Fruit fly (Drosophila melanogaster) whole organism, embryonic: ENCODE measurements around the gene CG44040.

ENCODE experiments used
- ATbp ChIP-seq: fragments of 200-800 bp; sonication (Bioruptor generic); optimal IDR thresholded peaks from 2 replicates; lab custom pipeline; 2017; ENCODE audit warnings: missing biosample characterization, mild to moderate bottlenecking, missing genetic modification characterization, missing genetic modification reagents
- Asciz ChIP-seq: fragments of 200-800 bp; sonication (Bioruptor generic); optimal IDR thresholded peaks from 2 replicates; lab custom pipeline; 2017; ENCODE audit warnings: missing biosample characterization, mild to moderate bottlenecking, missing genetic modification characterization, missing genetic modification reagents
- Atf-2 ChIP-seq: fragments of 200-800 bp; sonication (Bioruptor generic); optimal IDR thresholded peaks from 2 replicates; lab custom pipeline; 2016; ENCODE audit warnings: missing biosample characterization, missing genetic modification characterization
- CG10543 ChIP-seq: fragments of 200-800 bp; sonication (Bioruptor generic); optimal IDR thresholded peaks from 3 replicates; lab custom pipeline; 2017; ENCODE audit warnings: missing biosample characterization, mild to moderate bottlenecking, missing genetic modification characterization, moderate library complexity
- CG11093 ChIP-seq: fragments of 200-800 bp; sonication (Bioruptor generic); IDR thresholded peaks from 3 replicates; pipeline ENCODE4 v1.3.6; 2022; ENCODE audit warnings: missing biosample characterization, missing genetic modification characterization
- CG12219 ChIP-seq: fragments of 200-800 bp; sonication (Bioruptor generic); optimal IDR thresholded peaks from 3 replicates; lab custom pipeline; 2018; ENCODE audit warnings: missing biosample characterization, mild to moderate bottlenecking, missing genetic modification characterization
- CG12659 ChIP-seq: fragments of 200-800 bp; sonication (Bioruptor generic); optimal IDR thresholded peaks from 3 replicates; lab custom pipeline; 2017; ENCODE audit warnings: mild to moderate bottlenecking, missing biosample characterization, missing genetic modification reagents, missing genetic modification characterization
- CG13775 ChIP-seq: fragments of 200-800 bp; sonication (Bioruptor generic); optimal IDR thresholded peaks from 3 replicates; lab custom pipeline; 2017; ENCODE audit warnings: missing biosample characterization, mild to moderate bottlenecking, missing genetic modification characterization
- CG14860 ChIP-seq: fragments of 200-800 bp; sonication (Bioruptor generic); IDR thresholded peaks from 3 replicates; pipeline ENCODE4 v1.3.6; 2022; ENCODE audit warnings: missing biosample characterization, missing genetic modification characterization; ENCODE audit not compliant: partially characterized antibody
- CG16779 ChIP-seq: fragments of 200-800 bp; sonication (Bioruptor generic); IDR thresholded peaks from 2 replicates; pipeline ENCODE4 v1.3.6; 2022; ENCODE audit warnings: missing biosample characterization, missing genetic modification characterization
- CG16815 ChIP-seq: fragments of 200-800 bp; sonication (Bioruptor generic); optimal IDR thresholded peaks from 3 replicates; lab custom pipeline; 2017; ENCODE audit warnings: missing biosample characterization, mild to moderate bottlenecking, missing genetic modification characterization
- CG17802 ChIP-seq: fragments of 200-800 bp; sonication (Bioruptor generic); optimal IDR thresholded peaks from 2 replicates; lab custom pipeline; 2018; ENCODE audit warnings: missing biosample characterization, mild to moderate bottlenecking, missing genetic modification characterization, moderate library complexity
- CG2678 ChIP-seq: fragments of 200-800 bp; sonication (Bioruptor generic); optimal IDR thresholded peaks from 3 replicates; lab custom pipeline; 2019; ENCODE audit warnings: missing biosample characterization, mild to moderate bottlenecking, missing genetic modification characterization, moderate library complexity
- CG2875 ChIP-seq: fragments of 200-800 bp; sonication (Bioruptor generic); optimal IDR thresholded peaks from 2 replicates; lab custom pipeline; 2017; ENCODE audit warnings: missing biosample characterization, mild to moderate bottlenecking, missing genetic modification characterization, missing genetic modification reagents
- CG3163 ChIP-seq: fragments of 200-800 bp; sonication (Bioruptor generic); optimal IDR thresholded peaks from 3 replicates; lab custom pipeline; 2016; ENCODE audit warnings: missing biosample characterization, missing genetic modification characterization
- CG34376 ChIP-seq: fragments of 200-800 bp; sonication (Bioruptor generic); optimal IDR thresholded peaks from 2 replicates; lab custom pipeline; 2018; ENCODE audit warnings: missing biosample characterization, mild to moderate bottlenecking, missing genetic modification characterization
- CG34422 ChIP-seq: fragments of 200-800 bp; sonication (Bioruptor generic); IDR thresholded peaks from 3 replicates; pipeline ENCODE4 v1.3.6; 2022; ENCODE audit warnings: missing biosample characterization, missing genetic modification characterization
- CG6175 ChIP-seq: fragments of 200-800 bp; sonication (Bioruptor generic); IDR thresholded peaks from 3 replicates; pipeline ENCODE4 v1.3.6; 2022; ENCODE audit warnings: missing biosample characterization, missing genetic modification characterization
- CG8944 ChIP-seq: fragments of 200-800 bp; sonication (Bioruptor generic); optimal IDR thresholded peaks from 3 replicates; lab custom pipeline; 2016; ENCODE audit warnings: missing biosample characterization, missing genetic modification characterization
- CG9932 ChIP-seq: fragments of 200-800 bp; sonication (Bioruptor generic); IDR thresholded peaks from 2 replicates; pipeline ENCODE4 v1.3.6; 2022; ENCODE audit warnings: missing biosample characterization, missing genetic modification characterization
- CHES-1-like ChIP-seq: fragments of 200-800 bp; sonication (Bioruptor generic); optimal IDR thresholded peaks from 2 replicates; lab custom pipeline; 2016; ENCODE audit warnings: missing biosample characterization, missing genetic modification characterization
- Dip3 ChIP-seq: fragments of 200-800 bp; sonication (Bioruptor generic); optimal IDR thresholded peaks from 3 replicates; lab custom pipeline; 2016; ENCODE audit warnings: missing biosample characterization, missing genetic modification characterization
- HmgD ChIP-seq: fragments of 200-800 bp; sonication (Bioruptor generic); optimal IDR thresholded peaks from 3 replicates; lab custom pipeline; 2016; ENCODE audit warnings: missing biosample characterization, missing genetic modification characterization
- Hr39 ChIP-seq: fragments of >200 bp; optimal IDR thresholded peaks from 2 replicates; lab custom pipeline; 2017
- Hsf ChIP-seq: fragments of 200-800 bp; sonication (Bioruptor generic); optimal IDR thresholded peaks from 3 replicates; lab custom pipeline; 2016; ENCODE audit warnings: missing biosample characterization, missing genetic modification characterization
- Jarid2 ChIP-seq: fragments of 200-800 bp; sonication (Bioruptor generic); optimal IDR thresholded peaks from 3 replicates; lab custom pipeline; 2017; ENCODE audit warnings: mild to moderate bottlenecking, missing biosample characterization, missing genetic modification reagents, missing genetic modification characterization
- Mad ChIP-seq: fragments of 200-800 bp; sonication (Bioruptor generic); optimal IDR thresholded peaks from 2 replicates; lab custom pipeline; 2016; ENCODE audit warnings: missing biosample characterization, missing genetic modification characterization
- PHDP ChIP-seq: fragments of 200-800 bp; sonication (Bioruptor generic); optimal IDR thresholded peaks from 3 replicates; lab custom pipeline; 2018; ENCODE audit warnings: missing biosample characterization, mild to moderate bottlenecking, missing genetic modification characterization, moderate library complexity
- Side ChIP-seq: fragments of 200-800 bp; sonication (Bioruptor generic); optimal IDR thresholded peaks from 2 replicates; lab custom pipeline; 2016; ENCODE audit warnings: missing biosample characterization, missing genetic modification characterization
- ac ChIP-seq: fragments of 200-800 bp; sonication (Bioruptor generic); optimal IDR thresholded peaks from 3 replicates; lab custom pipeline; 2017; ENCODE audit warnings: missing biosample characterization, mild to moderate bottlenecking, missing genetic modification characterization
- btn ChIP-seq: fragments of 200-800 bp; sonication (Bioruptor generic); optimal IDR thresholded peaks from 2 replicates; lab custom pipeline; 2016; ENCODE audit warnings: missing biosample characterization, missing genetic modification characterization
- cato ChIP-seq: fragments of 200-800 bp; sonication (Bioruptor generic); optimal IDR thresholded peaks from 2 replicates; lab custom pipeline; 2016; ENCODE audit warnings: missing biosample characterization, missing genetic modification characterization, borderline replicate concordance
- crc ChIP-seq: fragments of 200-800 bp; sonication (Bioruptor generic); optimal IDR thresholded peaks from 2 replicates; lab custom pipeline; 2016; ENCODE audit warnings: missing biosample characterization, missing genetic modification characterization
- dan ChIP-seq: fragments of 200-800 bp; sonication (Bioruptor generic); IDR thresholded peaks from 2 replicates; pipeline ENCODE4 v1.3.6; 2022; ENCODE audit warnings: missing biosample characterization, missing genetic modification characterization
- dimm ChIP-seq: fragments of 200-800 bp; sonication (Bioruptor generic); IDR thresholded peaks from 2 replicates; pipeline ENCODE4 v1.3.6; 2022; ENCODE audit warnings: missing biosample characterization, missing genetic modification characterization
- dysf ChIP-seq: fragments of 200-800 bp; sonication (Bioruptor generic); IDR thresholded peaks from 3 replicates; pipeline ENCODE4 v1.3.6; 2022; ENCODE audit warnings: missing biosample characterization, missing genetic modification characterization
- ems ChIP-seq: fragments of 200-800 bp; sonication (Bioruptor generic); optimal IDR thresholded peaks from 3 replicates; lab custom pipeline; 2016; ENCODE audit warnings: missing biosample characterization, missing genetic modification characterization
- eyg ChIP-seq: fragments of 200-800 bp; sonication (Bioruptor generic); optimal IDR thresholded peaks from 3 replicates; lab custom pipeline; 2016; ENCODE audit warnings: missing biosample characterization, missing genetic modification characterization
- grn ChIP-seq: fragments of 200-800 bp; sonication (Bioruptor generic); optimal IDR thresholded peaks from 3 replicates; lab custom pipeline; 2017; ENCODE audit warnings: missing biosample characterization, missing genetic modification characterization
- gsb ChIP-seq: fragments of 200-800 bp; sonication (Bioruptor generic); IDR thresholded peaks from 2 replicates; pipeline ENCODE4 v1.3.6; 2022; ENCODE audit warnings: missing biosample characterization, missing genetic modification characterization
- her ChIP-seq: fragments of 200-800 bp; sonication (Bioruptor generic); optimal IDR thresholded peaks from 2 replicates; lab custom pipeline; 2016; ENCODE audit warnings: missing biosample characterization, missing genetic modification characterization
- hkb ChIP-seq, 2 experiments: fragments of 200-800 bp in 1 of 2; fragments of >200 bp in 1 of 2; sonication (Bioruptor generic) in 1 of 2; IDR thresholded peaks in 1 of 2; optimal IDR thresholded peaks in 1 of 2; 2 replicates each; pipeline versions ENCODE4 v1.3.6 to Lab custom; 2017 to 2022; ENCODE audit warnings: missing biosample characterization in 1 of 2, missing genetic modification characterization in 1 of 2
- pb ChIP-seq: fragments of 200-800 bp; sonication (Bioruptor generic); optimal IDR thresholded peaks from 3 replicates; lab custom pipeline; 2016; ENCODE audit warnings: missing biosample characterization, missing genetic modification characterization
- pho ChIP-seq: fragments of 200-800 bp; sonication (Bioruptor generic); optimal IDR thresholded peaks from 2 replicates; lab custom pipeline; 2016; ENCODE audit warnings: missing biosample characterization, missing genetic modification characterization
- phol ChIP-seq: fragments of 200-800 bp; sonication (Bioruptor generic); optimal IDR thresholded peaks from 3 replicates; lab custom pipeline; 2018; ENCODE audit warnings: missing biosample characterization, mild to moderate bottlenecking, missing genetic modification characterization, moderate library complexity
- pros ChIP-seq: fragments of 200-800 bp; sonication (Bioruptor generic); optimal IDR thresholded peaks from 3 replicates; lab custom pipeline; 2019; ENCODE audit warnings: missing biosample characterization, mild to moderate bottlenecking, missing genetic modification characterization, moderate library complexity
- so ChIP-seq: fragments of 200-800 bp; sonication (Bioruptor generic); IDR thresholded peaks from 3 replicates; pipeline ENCODE4 v1.3.6; 2022; ENCODE audit warnings: missing biosample characterization, missing genetic modification characterization
- tap ChIP-seq: fragments of 200-800 bp; optimal IDR thresholded peaks from 3 replicates; lab custom pipeline; 2019; ENCODE audit warnings: missing biosample characterization, mild to moderate bottlenecking, missing genetic modification characterization, moderate library complexity
- vvl ChIP-seq: fragments of 200-800 bp; sonication (Bioruptor generic); IDR thresholded peaks from 2 replicates; pipeline ENCODE4 v1.3.6; 2022; ENCODE audit warnings: missing biosample characterization, missing genetic modification characterization
- zfh1 ChIP-seq: fragments of 200-800 bp; sonication (Bioruptor generic); IDR thresholded peaks from 3 replicates; pipeline ENCODE4 v1.3.6; 2022; ENCODE audit warnings: missing biosample characterization, missing genetic modification characterization

CG44040 gene

DNA sequence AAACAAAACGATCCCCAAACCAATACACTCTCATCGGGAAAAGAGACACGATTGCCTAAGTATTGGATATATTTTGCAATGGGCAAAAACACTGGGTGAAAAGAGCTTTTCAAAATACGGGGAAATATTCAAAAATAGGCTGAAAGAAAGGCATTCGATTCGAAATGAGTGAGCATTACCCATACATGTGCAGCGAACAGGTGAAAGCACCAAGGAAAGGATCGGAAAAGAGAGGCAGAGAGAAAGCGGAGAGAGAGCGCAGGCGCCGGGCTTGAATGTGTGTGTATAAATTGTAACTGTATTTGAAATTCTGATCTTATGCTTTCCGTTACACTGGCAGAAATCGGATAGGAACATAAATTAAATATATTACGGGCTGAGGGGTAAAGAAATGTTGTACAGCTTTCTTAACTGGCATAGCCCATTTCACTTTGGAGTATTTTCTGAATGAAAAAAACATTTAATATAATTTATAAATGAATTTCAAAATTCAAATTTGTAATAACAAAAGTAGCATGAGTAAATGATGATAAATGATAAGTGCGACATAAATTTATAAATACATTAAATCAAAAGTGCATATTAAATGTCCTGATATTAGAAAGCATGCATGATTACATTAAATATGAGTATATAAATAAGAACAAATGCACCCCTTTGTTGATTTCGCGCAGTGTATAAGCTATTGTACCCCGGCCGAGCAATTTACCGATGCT lies 39.4 kb upstream of the CG44040 start (continued):
- TF ChIP-seq tap (tag; lab: Kevin White, UChicago), result peak; percentile 43
- TF ChIP-seq CG16815, result peak; percentile 73
- no peak for TF ChIP-seq ems (GFP tag; lab: Kevin White, UChicago)
- no peak; the same call in 2 of the 3 replicates for TF ChIP-seq so (GFP tag; lab: Robert Waterston, UW)
- peak; percentile 7 for TF ChIP-seq CG17802
- TF ChIP-seq CG10543, result peak; percentile 35
- TF ChIP-seq vvl (GFP tag; lab: Robert Waterston, UW), result no peak
- peak; percentile 87 for TF ChIP-seq CG2678 (tag; lab: Kevin White, UChicago)
- TF ChIP-seq CHES-1-like (GFP tag; lab: Kevin White, UChicago), result no peak
- no peak; the same call in none of the 3 replicates for TF ChIP-seq dysf (GFP tag; lab: Robert Waterston, UW)
- peak; percentile 75 for TF ChIP-seq CG2875 (GFP tag; lab: Kevin White, UChicago)
- TF ChIP-seq CG6175 (GFP tag; lab: Robert Waterston, UW), result no peak
- TF ChIP-seq zfh1, result 0 out of 3 replicates have a peak, but pooled peaks have one; percentile 46
- TF ChIP-seq pb (GFP tag; lab: Kevin White, UChicago), result no peak
- no peak for TF ChIP-seq CG3163
- no peak for TF ChIP-seq Atf-2 (GFP tag; lab: Kevin White, UChicago)
- no peak for TF ChIP-seq crc
- TF ChIP-seq ATbp (GFP tag; lab: Kevin White, UChicago), result peak; percentile 54
- no peak for TF ChIP-seq Side (GFP tag; lab: Kevin White, UChicago)
- TF ChIP-seq CG12219 (GFP tag; lab: Kevin White, UChicago), result peak; percentile 20
- TF ChIP-seq her (GFP tag; lab: Kevin White, UChicago), result no peak
- no peak for TF ChIP-seq hkb (optimal IDR thresholded peaks at IDR 0.05; lab: Kevin White, UChicago)
- peak; percentile 48 for TF ChIP-seq hkb (GFP tag; IDR thresholded peaks at IDR 0.05; lab: Robert Waterston, UW)
- peak; percentile 32 for TF ChIP-seq Mad (GFP tag; lab: Kevin White, UChicago)
- TF ChIP-seq CG13775, result peak; percentile 80
- TF ChIP-seq CG9932, result no peak
- no peak for TF ChIP-seq dan (GFP tag; lab: Robert Waterston, UW)
- TF ChIP-seq grn (GFP tag; lab: Kevin White, UChicago), result no peak
- TF ChIP-seq Jarid2 (GFP tag; lab: Kevin White, UChicago), result no peak
- peak; percentile 52 for TF ChIP-seq Hsf
- 0 out of 3 replicates have a peak, but pooled peaks have one; percentile 23 for TF ChIP-seq CG34422 (GFP tag; lab: Robert Waterston, UW)
- no peak for TF ChIP-seq pho
- TF ChIP-seq dimm (GFP tag; lab: Robert Waterston, UW), result no peak
- TF ChIP-seq pros (GFP tag; lab: Kevin White, UChicago), result no peak
- no peak for TF ChIP-seq btn (GFP tag; lab: Kevin White, UChicago)
- TF ChIP-seq ac (GFP tag; lab: Kevin White, UChicago), result no peak
- no peak for TF ChIP-seq HmgD
- no peak for TF ChIP-seq CG11093 (GFP tag; lab: Robert Waterston, UW)
- no peak for TF ChIP-seq gsb (GFP tag; lab: Robert Waterston, UW)
- no peak for TF ChIP-seq CG16779 (GFP tag; lab: Robert Waterston, UW)
- no peak for TF ChIP-seq CG8944 (GFP tag; lab: Kevin White, UChicago)
- no peak for TF ChIP-seq CG14860 (GFP tag; lab: Robert Waterston, UW)
- TF ChIP-seq PHDP (tag; lab: Kevin White, UChicago), result peak; percentile 56
- TF ChIP-seq Hr39, result no peak
- no peak for TF ChIP-seq CG34376 (GFP tag; lab: Kevin White, UChicago)
- TF ChIP-seq eyg (GFP tag; lab: Kevin White, UChicago), result no peak
- peak; percentile 89 for TF ChIP-seq phol
- TF ChIP-seq CG12659 (GFP tag; lab: Kevin White, UChicago), result peak; percentile 71
- peak; percentile 59 for TF ChIP-seq Asciz
- peak; percentile 11 for TF ChIP-seq Dip3 (GFP tag; lab: Kevin White, UChicago)
- peak; percentile 56 for TF ChIP-seq cato (GFP tag; lab: Kevin White, UChicago)
